Fruit fly (Drosophila melanogaster): ENCODE results near the gene PolI.

- TF ChIP-seq Hmx (GFP tag; optimal IDR thresholded peaks at IDR 0.05) (no peak), CG10366 (GFP tag; IDR thresholded peaks at IDR 0.05) (no peak), HLH54F (GFP tag; optimal IDR thresholded peaks at IDR 0.05) (no peak), ase (GFP tag; IDR thresholded peaks at IDR 0.05) (no peak), Dip2 (GFP tag; IDR thresholded peaks at IDR 0.05) (no peak), unpg (GFP tag; optimal IDR thresholded peaks at IDR 0.05) (no peak), dm (GFP tag; optimal IDR thresholded peaks at IDR 0.05) (no peak), CG3995 (GFP tag; optimal IDR thresholded peaks at IDR 0.05) (no peak)
Measured at dm6 chr3R:8215528-8216189, 17.6 kb upstream of the PolI start.
